Fruit fly (Drosophila melanogaster) whole organism, embryonic: Measurements from ENCODE around the gene CG4462.

Source experiments
- ATbp ChIP-seq: fragments of 200-800 bp; sonication (Bioruptor generic); optimal IDR thresholded peaks from 2 replicates; lab custom pipeline; 2017; ENCODE audit warnings: missing biosample characterization, mild to moderate bottlenecking, missing genetic modification characterization, missing genetic modification reagents
- Atf-2 ChIP-seq: fragments of 200-800 bp; sonication (Bioruptor generic); optimal IDR thresholded peaks from 2 replicates; lab custom pipeline; 2016; ENCODE audit warnings: missing biosample characterization, missing genetic modification characterization
- Bdp1 ChIP-seq: fragments of 200-800 bp; sonication (Bioruptor generic); optimal IDR thresholded peaks from 3 replicates; lab custom pipeline; 2016; ENCODE audit warnings: missing biosample characterization, missing genetic modification characterization
- CG11504 ChIP-seq: fragments of 200-800 bp; sonication (Bioruptor generic); optimal IDR thresholded peaks from 3 replicates; lab custom pipeline; 2019; ENCODE audit warnings: missing biosample characterization, mild to moderate bottlenecking, missing genetic modification characterization, moderate library complexity
- CG12155 ChIP-seq: fragments of 200-800 bp; sonication (Bioruptor generic); optimal IDR thresholded peaks from 3 replicates; lab custom pipeline; 2016; ENCODE audit warnings: missing biosample characterization, missing genetic modification characterization
- CG13424 ChIP-seq: fragments of 200-800 bp; sonication (Bioruptor generic); optimal IDR thresholded peaks from 2 replicates; lab custom pipeline; 2019; ENCODE audit warnings: missing biosample characterization, mild to moderate bottlenecking, missing genetic modification characterization, moderate library complexity
- CG14710 ChIP-seq: fragments of 200-800 bp; sonication (Bioruptor generic); optimal IDR thresholded peaks from 3 replicates; lab custom pipeline; 2019; ENCODE audit warnings: missing biosample characterization, mild to moderate bottlenecking, missing genetic modification characterization, moderate library complexity
- CG1603 ChIP-seq: fragments of 200-800 bp; sonication (Bioruptor generic); optimal IDR thresholded peaks from 2 replicates; lab custom pipeline; 2019; ENCODE audit warnings: missing biosample characterization, mild to moderate bottlenecking, missing genetic modification characterization, moderate library complexity
- CG17361 ChIP-seq: fragments of 200-800 bp; sonication (Bioruptor generic); IDR thresholded peaks from 3 replicates; pipeline ENCODE4 v1.3.6; 2022; ENCODE audit warnings: missing biosample characterization, missing genetic modification characterization
- CG17612 ChIP-seq: fragments of 200-800 bp; sonication (Bioruptor generic); IDR thresholded peaks from 2 replicates; pipeline ENCODE4 v1.3.6; 2022; ENCODE audit warnings: missing biosample characterization, missing genetic modification characterization
- CG18262 ChIP-seq: fragments of 200-800 bp; optimal IDR thresholded peaks from 3 replicates; lab custom pipeline; 2019; ENCODE audit warnings: missing biosample characterization, mild to moderate bottlenecking, missing genetic modification characterization, moderate library complexity
- CG18764 ChIP-seq: fragments of 200-800 bp; sonication (Bioruptor generic); optimal IDR thresholded peaks from 3 replicates; lab custom pipeline; 2016; ENCODE audit warnings: missing biosample characterization, missing genetic modification characterization
- CG2129 ChIP-seq: fragments of 200-800 bp; sonication (Bioruptor generic); IDR thresholded peaks from 2 replicates; pipeline ENCODE4 v1.3.6; 2022; ENCODE audit warnings: missing biosample characterization, missing genetic modification characterization; ENCODE audit not compliant: partially characterized antibody
- CG32532 ChIP-seq: fragments of 200-800 bp; sonication (Bioruptor generic); IDR thresholded peaks from 2 replicates; pipeline ENCODE4 v1.3.6; 2022; ENCODE audit warnings: missing biosample characterization, missing genetic modification characterization
- CG32767 ChIP-seq: fragments of 200-800 bp; sonication (Bioruptor generic); IDR thresholded peaks from 2 replicates; pipeline ENCODE4 v1.3.6; 2022; ENCODE audit warnings: missing biosample characterization, missing genetic modification characterization
- CG33213 ChIP-seq: fragments of 200-800 bp; sonication (Bioruptor generic); optimal IDR thresholded peaks from 3 replicates; lab custom pipeline; 2016; ENCODE audit warnings: missing biosample characterization, missing genetic modification characterization
- CG34422 ChIP-seq: fragments of 200-800 bp; sonication (Bioruptor generic); IDR thresholded peaks from 3 replicates; pipeline ENCODE4 v1.3.6; 2022; ENCODE audit warnings: missing biosample characterization, missing genetic modification characterization
- CG4424 ChIP-seq: fragments of 200-800 bp; sonication (Bioruptor generic); optimal IDR thresholded peaks from 3 replicates; lab custom pipeline; 2016; ENCODE audit warnings: missing biosample characterization, missing genetic modification characterization
- CG4617 ChIP-seq: fragments of 200-800 bp; sonication (Bioruptor generic); optimal IDR thresholded peaks from 3 replicates; lab custom pipeline; 2016; ENCODE audit warnings: missing biosample characterization, missing genetic modification characterization, borderline replicate concordance
- CG7357 ChIP-seq: fragments of 200-800 bp; sonication (Bioruptor generic); IDR thresholded peaks from 3 replicates; pipeline ENCODE4 v1.3.6; 2022; ENCODE audit warnings: missing biosample characterization, missing genetic modification characterization
- CG7745 ChIP-seq: fragments of 200-800 bp; sonication (Bioruptor generic); optimal IDR thresholded peaks from 2 replicates; lab custom pipeline; 2018; ENCODE audit warnings: missing biosample characterization, mild to moderate bottlenecking, missing genetic modification characterization, moderate library complexity
- CG8765 ChIP-seq: fragments of 200-800 bp; sonication (Bioruptor generic); IDR thresholded peaks from 2 replicates; pipeline ENCODE4 v1.3.6; 2022; ENCODE audit warnings: missing biosample characterization, missing genetic modification characterization
- CTCF ChIP-seq: fragments of 200-800 bp; sonication (Bioruptor generic); optimal IDR thresholded peaks from 2 replicates; lab custom pipeline; 2017; ENCODE audit warnings: missing biosample characterization, mild to moderate bottlenecking, missing genetic modification characterization, moderate library complexity
- E2f2 ChIP-seq: fragments of 200-800 bp; sonication (Bioruptor generic); IDR thresholded peaks from 2 replicates; pipeline ENCODE4 v1.3.6; 2022; ENCODE audit warnings: missing biosample characterization, missing genetic modification characterization
- Ets97D ChIP-seq: fragments of 200-800 bp; sonication (Bioruptor generic); optimal IDR thresholded peaks from 3 replicates; lab custom pipeline; 2016; ENCODE audit warnings: missing biosample characterization, missing genetic modification characterization
- Hmr ChIP-seq: fragments of 200-800 bp; sonication (Bioruptor generic); optimal IDR thresholded peaks from 3 replicates; lab custom pipeline; 2017; ENCODE audit warnings: mild to moderate bottlenecking, missing biosample characterization, missing genetic modification reagents, missing genetic modification characterization
- Mrtf ChIP-seq: fragments of 200-800 bp; sonication (Bioruptor generic); IDR thresholded peaks from 3 replicates; pipeline ENCODE4 v1.3.6; 2022; ENCODE audit warnings: missing biosample characterization, missing genetic modification characterization
- NC2α ChIP-seq: fragments of 200-800 bp; sonication (Bioruptor generic); optimal IDR thresholded peaks from 2 replicates; lab custom pipeline; 2016; ENCODE audit warnings: missing biosample characterization, missing genetic modification characterization
- Nf-YC ChIP-seq: fragments of 200-800 bp; optimal IDR thresholded peaks from 3 replicates; lab custom pipeline; 2019; ENCODE audit warnings: missing biosample characterization, mild to moderate bottlenecking, missing genetic modification characterization, moderate library complexity
- Oaz ChIP-seq: fragments of 200-800 bp; sonication (Bioruptor generic); IDR thresholded peaks from 2 replicates; pipeline ENCODE4 v1.3.6; 2022; ENCODE audit warnings: missing biosample characterization, missing genetic modification characterization
- Pdp1 ChIP-seq, 2 experiments: fragments of 200-800 bp; sonication (Bioruptor generic); optimal IDR thresholded peaks; 3 replicates each; lab custom pipeline; 2016; ENCODE audit warnings: missing biosample characterization in 2 of 2, missing genetic modification characterization in 2 of 2, mild to moderate bottlenecking in 1 of 2, moderate library complexity in 1 of 2
- Rfx ChIP-seq: fragments of 200-800 bp; sonication (Bioruptor generic); IDR thresholded peaks from 2 replicates; pipeline ENCODE4 v1.3.6; 2022; ENCODE audit warnings: missing biosample characterization, missing genetic modification characterization
- Six4 ChIP-seq: fragments of 200-800 bp; sonication (Bioruptor generic); optimal IDR thresholded peaks from 2 replicates; lab custom pipeline; 2016; ENCODE audit warnings: missing biosample characterization, missing genetic modification characterization
- Spps ChIP-seq: fragments of 200-800 bp; sonication (Bioruptor generic); optimal IDR thresholded peaks from 2 replicates; lab custom pipeline; 2018; ENCODE audit warnings: missing biosample characterization, mild to moderate bottlenecking, missing genetic modification characterization
- Xbp1 ChIP-seq: fragments of 200-800 bp; sonication (Bioruptor generic); optimal IDR thresholded peaks from 3 replicates; lab custom pipeline; 2016; ENCODE audit warnings: missing biosample characterization, mild to moderate bottlenecking, missing genetic modification characterization
- YL-1 ChIP-seq: fragments of 200-800 bp; sonication (Bioruptor generic); optimal IDR thresholded peaks from 3 replicates; lab custom pipeline; 2017; ENCODE audit warnings: missing biosample characterization, mild to moderate bottlenecking, missing genetic modification characterization
- az2 ChIP-seq: fragments of 200-800 bp; sonication (Bioruptor generic); optimal IDR thresholded peaks from 3 replicates; lab custom pipeline; 2016; ENCODE audit warnings: missing biosample characterization, missing genetic modification characterization
- bab2 ChIP-seq: fragments of 200-800 bp; sonication (Bioruptor generic); optimal IDR thresholded peaks from 2 replicates; lab custom pipeline; 2016; ENCODE audit warnings: missing biosample characterization, missing genetic modification characterization
- crc ChIP-seq: fragments of 200-800 bp; sonication (Bioruptor generic); optimal IDR thresholded peaks from 2 replicates; lab custom pipeline; 2016; ENCODE audit warnings: missing biosample characterization, missing genetic modification characterization
- dmrt11E ChIP-seq: fragments of 200-800 bp; sonication (Bioruptor generic); optimal IDR thresholded peaks from 3 replicates; lab custom pipeline; 2018; ENCODE audit warnings: missing biosample characterization, mild to moderate bottlenecking, missing genetic modification characterization, moderate library complexity
- gem ChIP-seq: fragments of 200-800 bp; sonication (Bioruptor generic); optimal IDR thresholded peaks from 2 replicates; lab custom pipeline; 2019; ENCODE audit warnings: missing biosample characterization, mild to moderate bottlenecking, missing genetic modification characterization, moderate library complexity
- kah ChIP-seq: fragments of 200-800 bp; sonication (Bioruptor generic); optimal IDR thresholded peaks from 2 replicates; lab custom pipeline; 2018; ENCODE audit warnings: missing biosample characterization, mild to moderate bottlenecking, missing genetic modification characterization
- lbe ChIP-seq: fragments of 200-800 bp; sonication (Bioruptor generic); optimal IDR thresholded peaks from 2 replicates; lab custom pipeline; 2016; ENCODE audit warnings: missing biosample characterization, mild to moderate bottlenecking, missing genetic modification characterization
- lmd ChIP-seq: fragments of 200-800 bp; sonication (Bioruptor generic); IDR thresholded peaks from 2 replicates; pipeline ENCODE4 v1.3.6; 2022; ENCODE audit warnings: missing biosample characterization, missing genetic modification characterization
- nom ChIP-seq: fragments of 200-800 bp; sonication (Bioruptor generic); optimal IDR thresholded peaks from 2 replicates; lab custom pipeline; 2017; ENCODE audit warnings: missing biosample characterization, missing genetic modification characterization, mild to moderate bottlenecking, moderate library complexity, missing genetic modification reagents
- pzg ChIP-seq: fragments of 200-800 bp; sonication (Bioruptor generic); optimal IDR thresholded peaks from 3 replicates; lab custom pipeline; 2018; ENCODE audit warnings: missing biosample characterization, mild to moderate bottlenecking, missing genetic modification characterization, moderate library complexity
- row ChIP-seq: fragments of 200-800 bp; sonication (Bioruptor generic); IDR thresholded peaks from 3 replicates; pipeline ENCODE4 v1.3.6; 2022; ENCODE audit warnings: missing biosample characterization, missing genetic modification characterization
- run ChIP-seq: fragments of 200-800 bp; sonication (Bioruptor generic); optimal IDR thresholded peaks from 3 replicates; lab custom pipeline; 2018; ENCODE audit warnings: missing biosample characterization, mild to moderate bottlenecking, missing genetic modification characterization
- sens-2 ChIP-seq: fragments of 200-800 bp; sonication (Bioruptor generic); IDR thresholded peaks from 2 replicates; pipeline ENCODE4 v1.3.6; 2022; ENCODE audit warnings: missing biosample characterization, missing genetic modification characterization
- unpg ChIP-seq: fragments of 200-800 bp; sonication (Bioruptor generic); optimal IDR thresholded peaks from 3 replicates; lab custom pipeline; 2018; ENCODE audit warnings: missing biosample characterization, mild to moderate bottlenecking, missing genetic modification characterization, moderate library complexity
- z ChIP-seq: fragments of 200-800 bp; sonication (Bioruptor generic); IDR thresholded peaks from 3 replicates; pipeline ENCODE4 v1.3.6; 2022; ENCODE audit warnings: missing biosample characterization, missing genetic modification characterization

Gene CG4462

dm6 chr3R:19877427-19878076, 47.6 kb downstream of the CG4462 start, which contains the start of the genes CG17186 and Arc42:
TSS of gene CG17186 (minus strand) at chr3R:19877514.
TSS of gene Arc42 (plus strand) at chr3R:19877737.
- TF ChIP-seq Hmr (GFP tag; lab: Kevin White, UChicago) (peak; percentile 42), Mrtf (GFP tag; lab: Robert Waterston, UW) (no peak), CG32532 (GFP tag; lab: Robert Waterston, UW) (no peak), CG2129 (GFP tag; lab: Robert Waterston, UW) (no peak), crc (no peak), ATbp (GFP tag; lab: Kevin White, UChicago) (no peak), Atf-2 (GFP tag; lab: Kevin White, UChicago) (no peak), CG12155 (GFP tag; lab: Kevin White, UChicago) (peak; percentile 6), Rfx (no peak), row (GFP tag; lab: Robert Waterston, UW) (peak; percentile 38), Pdp1 (GFP tag; optimal IDR thresholded peaks at IDR 0.05; lab: Kevin White, UChicago) (peak in 1 of 2 experiments; percentile 72), CG1603 (tag; lab: Kevin White, UChicago) (peak; percentile 12), lmd (GFP tag; lab: Robert Waterston, UW) (no peak), CG18764 (GFP tag; lab: Kevin White, UChicago) (peak; percentile 14), CG17612 (GFP tag; lab: Robert Waterston, UW) (no peak), Xbp1 (GFP tag; lab: Kevin White, UChicago) (peak; percentile 22), YL-1 (GFP tag; lab: Kevin White, UChicago) (peak; percentile 75), pzg (GFP tag; lab: Kevin White, UChicago) (peak; percentile 71), CG34422 (GFP tag; lab: Robert Waterston, UW) (peak; percentile 31; the same call in 1 of the 3 replicates), lbe (GFP tag; lab: Kevin White, UChicago) (peak; percentile 30), Nf-YC (tag; lab: Kevin White, UChicago) (peak; percentile 19), CG4424 (GFP tag; lab: Kevin White, UChicago) (peak; percentile 27), E2f2 (peak; percentile 80; the same call in 1 of the 2 replicates), CG4617 (GFP tag; lab: Kevin White, UChicago) (peak; percentile 35), kah (peak; percentile 97), CG13424 (tag; lab: Kevin White, UChicago) (peak; percentile 43), gem (peak; percentile 45), CG14710 (tag; lab: Kevin White, UChicago) (peak; percentile 71), CG33213 (GFP tag; lab: Kevin White, UChicago) (peak; percentile 14), Bdp1 (no peak), Spps (tag; lab: Kevin White, UChicago) (peak; percentile 12), CG11504 (tag; lab: Kevin White, UChicago) (peak; percentile 30), Six4 (GFP tag; lab: Kevin White, UChicago) (peak; percentile 3), az2 (peak; percentile 3), run (tag; lab: Kevin White, UChicago) (no peak), dmrt11E (tag; lab: Kevin White, UChicago) (peak; percentile 18), NC2α (GFP tag; lab: Kevin White, UChicago) (no peak), Oaz (GFP tag; lab: Robert Waterston, UW) (no peak), CG8765 (GFP tag; lab: Robert Waterston, UW) (no peak), Ets97D (GFP tag; lab: Kevin White, UChicago) (peak; percentile 47), CTCF (GFP tag; lab: Kevin White, UChicago) (no peak), CG18262 (tag; lab: Kevin White, UChicago) (peak; percentile 19), CG32767 (GFP tag; lab: Robert Waterston, UW) (no peak), nom (GFP tag; lab: Kevin White, UChicago) (peak; percentile 96), bab2 (GFP tag; lab: Kevin White, UChicago) (peak; percentile 15), z (GFP tag; lab: Robert Waterston, UW) (no peak), CG7357 (GFP tag; lab: Robert Waterston, UW) (no peak), unpg (GFP tag; lab: Kevin White, UChicago) (peak; percentile 6), CG7745 (tag; lab: Kevin White, UChicago) (no peak), CG17361 (GFP tag; lab: Robert Waterston, UW) (peak; percentile 31; the same call in 1 of the 3 replicates), sens-2 (GFP tag; lab: Robert Waterston, UW) (no peak)
